Worm (Caenorhabditis elegans) whole organism, midembryonic: Measurements from ENCODE around the gene F10D2.10.

Experiments used
- T22C8.4 ChIP-seq: fragments of 200-800 bp; sonication (Bioruptor generic); IDR thresholded peaks from 2 replicates; pipeline ENCODE4 v1.3.6; 2022; ENCODE audit warnings: missing genetic modification characterization, missing compliant biosample characterization
- cog-1 ChIP-seq: sonication (generic microtip); optimal IDR thresholded peaks from 2 replicates; lab custom pipeline; 2016; ENCODE audit warnings: missing genetic modification characterization, missing compliant biosample characterization
- flt-1 ChIP-seq: fragments of 200-800 bp; sonication (Bioruptor generic); IDR thresholded peaks from 2 replicates; pipeline ENCODE4 v1.3.6; 2022; ENCODE audit warnings: missing genetic modification characterization, missing compliant biosample characterization
- klf-2 ChIP-seq: fragments of 200-800 bp; sonication (Bioruptor generic); conservative IDR thresholded peaks from 2 replicates; pipeline ENCODE4 v1.3.6; 2022; ENCODE audit warnings: missing genetic modification reagents, missing genetic modification characterization, missing compliant biosample characterization
- med-1 ChIP-seq: sonication (generic microtip); optimal IDR thresholded peaks from 2 replicates; lab custom pipeline; 2017; ENCODE audit warnings: missing genetic modification characterization, mild to moderate bottlenecking, missing compliant biosample characterization, antibody characterized with exemption, missing genetic modification reagents; ENCODE audit not compliant: insufficient read depth
- ref-1 ChIP-seq: fragments of 200-800 bp; sonication (Bioruptor generic); conservative IDR thresholded peaks from 2 replicates; pipeline ENCODE4 v1.3.6; 2022; ENCODE audit warnings: missing genetic modification reagents, missing genetic modification characterization, missing compliant biosample characterization
- tab-1 ChIP-seq: fragments of 200-800 bp; sonication (Bioruptor generic); IDR thresholded peaks from 2 replicates; pipeline ENCODE4 v1.3.6; 2022; ENCODE audit warnings: missing genetic modification characterization, missing compliant biosample characterization

ce11 chrV:7130974-7131373 lies 25.0 kb downstream of the F10D2.10 start, which contains the start of gene srx-36:
- TF ChIP-seq tab-1 (GFP tag; lab: Robert Waterston, UW) (no peak), med-1 (GFP tag; lab: Kevin White, UChicago) (no peak), klf-2 (GFP tag; lab: Robert Waterston, UW) (no peak), T22C8.4 (GFP tag; lab: Robert Waterston, UW) (no peak), ref-1 (GFP tag; lab: Robert Waterston, UW) (no peak), flt-1 (GFP tag; lab: Robert Waterston, UW) (no peak), cog-1 (no peak)
